Fruit fly (Drosophila melanogaster) whole organism, pupa: ENCODE measurements around the gene OXA1L.

Experiments
- CG10348 ChIP-seq: fragments of 200-800 bp; sonication (Bioruptor generic); IDR thresholded peaks from 2 replicates; pipeline ENCODE4 v1.3.6; 2022; ENCODE audit warnings: missing biosample characterization, missing genetic modification characterization
- CG12605 ChIP-seq: fragments of 200-800 bp; sonication (Bioruptor generic); IDR thresholded peaks from 2 replicates; pipeline ENCODE4 v1.3.6; 2022; ENCODE audit warnings: missing biosample characterization, missing genetic modification characterization
- CG13204 ChIP-seq: fragments of 200-800 bp; sonication (Bioruptor generic); optimal IDR thresholded peaks from 2 replicates; lab custom pipeline; 2018; ENCODE audit warnings: missing biosample characterization, mild to moderate bottlenecking, missing genetic modification characterization, moderate library complexity
- CG14655 ChIP-seq: fragments of 200-800 bp; sonication (Bioruptor generic); optimal IDR thresholded peaks from 3 replicates; lab custom pipeline; 2017; ENCODE audit warnings: mild to moderate bottlenecking, missing biosample characterization, missing genetic modification reagents, missing genetic modification characterization
- CG15710 ChIP-seq: fragments of 200-800 bp; sonication (Bioruptor generic); optimal IDR thresholded peaks from 2 replicates; lab custom pipeline; 2018; ENCODE audit warnings: missing biosample characterization, mild to moderate bottlenecking, missing genetic modification characterization, moderate library complexity
- CG17806 ChIP-seq: fragments of 200-800 bp; sonication (Bioruptor generic); optimal IDR thresholded peaks from 2 replicates; lab custom pipeline; 2018; ENCODE audit warnings: missing biosample characterization, mild to moderate bottlenecking, missing genetic modification characterization, moderate library complexity
- CG32121 ChIP-seq: fragments of 200-800 bp; sonication (Bioruptor generic); IDR thresholded peaks from 2 replicates; pipeline ENCODE4 v1.3.6; 2022; ENCODE audit warnings: missing biosample characterization, missing genetic modification characterization
- CG34367 ChIP-seq: fragments of 200-800 bp; sonication (Bioruptor generic); optimal IDR thresholded peaks from 2 replicates; lab custom pipeline; 2018; ENCODE audit warnings: missing biosample characterization, mild to moderate bottlenecking, missing genetic modification characterization
- CG4496 ChIP-seq: fragments of 200-800 bp; sonication (Bioruptor generic); IDR thresholded peaks from 3 replicates; pipeline ENCODE4 v1.3.6; 2022; ENCODE audit warnings: missing biosample characterization, missing genetic modification characterization
- CG8159 ChIP-seq: fragments of 200-800 bp; sonication (Bioruptor generic); optimal IDR thresholded peaks from 3 replicates; lab custom pipeline; 2018; ENCODE audit warnings: missing biosample characterization, mild to moderate bottlenecking, missing genetic modification characterization, moderate library complexity
- CG8301 ChIP-seq: fragments of 200-800 bp; sonication (Bioruptor generic); optimal IDR thresholded peaks from 2 replicates; lab custom pipeline; 2018; ENCODE audit warnings: missing biosample characterization, mild to moderate bottlenecking, missing genetic modification characterization
- CG9948 ChIP-seq: fragments of 200-800 bp; sonication (Bioruptor generic); optimal IDR thresholded peaks from 2 replicates; lab custom pipeline; 2018; ENCODE audit warnings: missing biosample characterization, mild to moderate bottlenecking, missing genetic modification characterization, moderate library complexity
- D1 ChIP-seq: fragments of 200-800 bp; sonication (Bioruptor generic); optimal IDR thresholded peaks from 2 replicates; lab custom pipeline; 2018; ENCODE audit warnings: missing biosample characterization, mild to moderate bottlenecking, missing genetic modification characterization, moderate library complexity
- EcR ChIP-seq: fragments of 200-800 bp; sonication (Bioruptor generic); optimal IDR thresholded peaks from 3 replicates; lab custom pipeline; 2019; ENCODE audit warnings: missing biosample characterization, missing genetic modification characterization, mild to moderate bottlenecking, moderate library complexity, missing genetic modification reagents
- Ets98B ChIP-seq: fragments of 200-800 bp; sonication (Bioruptor generic); IDR thresholded peaks from 2 replicates; pipeline ENCODE4 v1.3.6; 2022; ENCODE audit warnings: missing biosample characterization, missing genetic modification characterization
- Pif1A ChIP-seq: fragments of 200-800 bp; sonication (Bioruptor generic); optimal IDR thresholded peaks from 3 replicates; lab custom pipeline; 2016; ENCODE audit warnings: missing biosample characterization, missing genetic modification characterization
- Pif1B ChIP-seq: fragments of 200-800 bp; sonication (Bioruptor generic); optimal IDR thresholded peaks from 3 replicates; lab custom pipeline; 2016; ENCODE audit warnings: missing biosample characterization, missing genetic modification characterization
- Snoo ChIP-seq: fragments of 200-800 bp; sonication (Bioruptor generic); optimal IDR thresholded peaks from 3 replicates; lab custom pipeline; 2017; ENCODE audit warnings: missing biosample characterization, mild to moderate bottlenecking, missing genetic modification characterization, inconsistent platforms
- fd96Ca ChIP-seq: fragments of 200-800 bp; sonication (Bioruptor generic); IDR thresholded peaks from 3 replicates; pipeline ENCODE4 v1.3.6; 2022; ENCODE audit warnings: missing biosample characterization, missing genetic modification characterization
- gl ChIP-seq: fragments of 200-800 bp; sonication (Bioruptor generic); optimal IDR thresholded peaks from 2 replicates; lab custom pipeline; 2018; ENCODE audit warnings: missing biosample characterization, mild to moderate bottlenecking, missing genetic modification characterization
- rn ChIP-seq: fragments of 200-800 bp; sonication (Bioruptor generic); IDR thresholded peaks from 2 replicates; pipeline ENCODE4 v1.3.6; 2022; ENCODE audit warnings: missing biosample characterization, missing genetic modification characterization

OXA1L gene

DNA sequence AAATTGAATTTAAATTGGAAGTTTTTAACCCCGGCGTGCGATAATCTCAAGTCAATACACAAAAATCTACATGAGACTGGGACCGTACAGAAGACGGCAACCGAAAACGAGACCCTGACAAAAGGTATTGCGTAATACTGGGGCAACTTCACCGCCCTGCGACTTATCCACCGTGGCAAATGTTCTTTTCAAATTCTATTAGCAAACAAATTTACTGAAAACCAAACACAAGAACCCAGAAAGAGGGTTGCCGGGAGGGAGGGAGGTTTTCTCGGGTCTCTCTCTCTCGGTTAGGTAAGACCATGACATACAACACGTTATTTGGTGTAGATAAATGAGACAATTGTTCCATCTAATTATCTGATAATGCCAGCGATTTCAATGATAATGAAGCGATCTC, 40.5 kb downstream of the OXA1L start:
- TF ChIP-seq CG13204 (GFP tag; lab: Kevin White, UChicago) (no peak), CG34367 (tag; lab: Kevin White, UChicago) (no peak), gl (tag; lab: Kevin White, UChicago) (no peak), CG10348 (GFP tag; lab: Robert Waterston, UW) (no peak), CG32121 (no peak), CG12605 (GFP tag; lab: Robert Waterston, UW) (no peak), EcR (no peak), rn (GFP tag; lab: Robert Waterston, UW) (no peak), Pif1B (no peak), CG15710 (tag; lab: Kevin White, UChicago) (no peak), CG17806 (tag; lab: Kevin White, UChicago) (no peak)

DNA sequence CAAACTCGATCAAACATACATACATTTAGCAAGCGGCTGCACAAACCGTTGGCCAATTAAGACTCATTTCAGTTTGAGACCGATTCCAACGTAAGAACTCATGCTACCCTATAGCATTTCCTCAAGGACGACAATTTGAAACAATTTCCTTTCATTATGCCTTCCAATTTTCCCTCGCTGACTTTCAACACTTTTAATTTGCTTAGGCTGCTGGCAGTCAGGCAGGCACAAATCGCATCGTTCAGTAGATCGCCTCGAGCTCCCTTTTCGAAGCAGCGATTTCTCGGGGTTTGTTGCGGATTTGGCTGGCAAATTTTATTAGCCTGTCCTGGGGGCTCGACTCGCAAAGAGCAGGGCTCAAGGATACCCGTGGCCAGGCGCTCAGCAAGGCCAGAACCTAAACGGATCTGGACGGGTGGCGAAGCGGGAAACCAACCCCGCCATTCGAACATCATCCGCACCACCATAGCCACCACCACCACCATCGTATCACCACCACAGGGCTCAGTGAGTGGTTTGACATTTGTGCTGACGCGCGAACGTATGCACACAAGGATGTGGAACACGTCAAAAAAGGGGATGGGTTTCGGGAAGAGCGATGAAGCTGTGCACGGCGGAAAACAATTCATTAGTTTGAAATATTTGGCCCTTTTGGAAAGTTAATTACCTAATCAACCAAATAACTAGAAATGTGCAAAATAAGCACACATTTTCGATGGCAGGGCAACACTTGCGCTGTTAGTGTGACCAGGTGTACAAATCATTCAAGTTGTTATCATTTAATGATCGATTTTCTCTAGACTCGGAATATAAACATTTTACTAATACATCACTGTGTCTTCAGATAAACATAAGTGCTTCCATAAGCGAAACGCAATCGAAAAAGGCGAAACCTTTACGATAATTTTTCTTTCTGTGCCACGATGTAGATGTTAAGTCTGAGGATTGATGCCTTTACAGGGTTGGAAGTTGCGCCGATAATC, 41.4 kb downstream of the OXA1L start:
- no peak for TF ChIP-seq CG10348 (GFP tag; lab: Robert Waterston, UW)
- peak; percentile 49 for TF ChIP-seq CG8159 (tag; lab: Kevin White, UChicago)
- TF ChIP-seq CG15710 (tag; lab: Kevin White, UChicago) = peak; percentile 2

DNA sequence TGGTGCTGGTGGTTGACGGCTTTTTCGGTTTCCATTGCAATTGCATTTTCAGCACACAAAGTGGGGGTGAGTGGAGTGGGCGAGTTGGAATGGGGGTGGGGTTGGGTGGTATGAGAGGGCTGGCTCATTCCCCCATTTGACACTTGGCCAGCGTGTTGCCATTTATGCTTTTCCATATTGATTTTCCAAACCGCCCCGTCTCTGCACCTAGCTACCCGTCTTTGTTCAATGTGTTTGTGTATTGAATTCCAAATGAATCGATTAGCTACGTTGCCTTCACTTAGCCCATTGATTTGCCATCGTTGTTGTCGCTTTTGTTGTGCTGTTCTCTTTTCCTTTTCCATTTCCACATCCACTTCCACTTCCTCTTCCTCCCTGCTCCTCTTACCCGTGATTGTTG, 42.6 kb downstream of the OXA1L start:
- no peak for TF ChIP-seq CG15710 (tag; lab: Kevin White, UChicago)
- 0 out of 3 replicates have a peak, but pooled peaks have one; percentile 26 for TF ChIP-seq CG4496 (GFP tag; lab: Robert Waterston, UW)

DNA sequence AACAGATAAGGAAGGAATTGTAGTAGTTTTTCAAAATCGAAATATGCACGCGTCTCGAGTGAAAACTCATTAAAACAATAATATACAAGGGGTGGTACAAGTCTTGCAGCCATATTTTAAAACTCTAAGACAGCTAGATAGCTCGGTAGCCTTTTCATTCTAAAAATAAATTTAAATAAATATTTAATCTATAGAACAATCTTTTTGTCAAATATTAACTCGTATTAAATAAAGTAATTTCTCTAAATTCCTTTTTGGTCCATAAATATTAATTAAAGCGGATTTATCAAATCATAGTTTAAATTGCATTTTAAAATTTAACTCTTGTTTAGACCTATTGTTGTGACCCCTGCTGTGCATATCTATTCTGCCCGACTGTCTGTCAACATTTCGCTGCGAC, 43.0 kb downstream of the OXA1L start:
- TF ChIP-seq Pif1A = no peak
- no peak for TF ChIP-seq rn (GFP tag; lab: Robert Waterston, UW)
- peak; percentile 25 for TF ChIP-seq CG34367 (tag; lab: Kevin White, UChicago)
- TF ChIP-seq CG8159 (tag; lab: Kevin White, UChicago) = peak; percentile 75
- TF ChIP-seq Ets98B = no peak
- no peak for TF ChIP-seq fd96Ca
- TF ChIP-seq CG32121 = no peak
- no peak for TF ChIP-seq Pif1B
- no peak for TF ChIP-seq EcR
- TF ChIP-seq CG10348 (GFP tag; lab: Robert Waterston, UW) = no peak
- TF ChIP-seq CG9948 (tag; lab: Kevin White, UChicago) = peak; percentile 45
- TF ChIP-seq Snoo = peak; percentile 12
- TF ChIP-seq D1 (tag; lab: Kevin White, UChicago) = no peak
- TF ChIP-seq CG4496 (GFP tag; lab: Robert Waterston, UW) = no peak
- peak; percentile 39 for TF ChIP-seq CG17806 (tag; lab: Kevin White, UChicago)
- peak; percentile 41 for TF ChIP-seq CG15710 (tag; lab: Kevin White, UChicago)
- TF ChIP-seq CG14655 (GFP tag; lab: Kevin White, UChicago) = peak; percentile 53
- TF ChIP-seq CG8301 (tag; lab: Kevin White, UChicago) = peak; percentile 13

DNA sequence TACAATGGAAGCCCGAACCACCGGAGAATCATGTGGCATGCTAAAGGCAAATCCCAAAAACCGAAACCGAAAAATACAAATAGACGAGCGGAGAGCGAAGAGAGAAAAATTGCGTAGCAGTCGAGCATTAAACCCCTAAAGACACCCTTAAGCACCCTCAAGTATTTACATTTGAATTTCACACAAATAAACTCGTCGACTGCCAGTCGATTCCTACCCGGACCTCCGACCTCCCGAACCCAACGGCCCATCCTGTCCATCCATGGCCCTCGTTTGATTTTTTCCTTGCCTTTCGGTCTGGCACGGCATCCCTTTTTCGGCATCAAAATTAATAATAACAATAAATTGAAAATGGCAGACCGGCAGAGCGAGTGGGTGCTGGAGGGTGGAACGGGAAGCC, 43.4 kb downstream of the OXA1L start:
- TF ChIP-seq Pif1A (no peak), Pif1B (no peak), CG17806 (tag; lab: Kevin White, UChicago) (no peak), CG34367 (tag; lab: Kevin White, UChicago) (no peak), Ets98B (no peak)

DNA sequence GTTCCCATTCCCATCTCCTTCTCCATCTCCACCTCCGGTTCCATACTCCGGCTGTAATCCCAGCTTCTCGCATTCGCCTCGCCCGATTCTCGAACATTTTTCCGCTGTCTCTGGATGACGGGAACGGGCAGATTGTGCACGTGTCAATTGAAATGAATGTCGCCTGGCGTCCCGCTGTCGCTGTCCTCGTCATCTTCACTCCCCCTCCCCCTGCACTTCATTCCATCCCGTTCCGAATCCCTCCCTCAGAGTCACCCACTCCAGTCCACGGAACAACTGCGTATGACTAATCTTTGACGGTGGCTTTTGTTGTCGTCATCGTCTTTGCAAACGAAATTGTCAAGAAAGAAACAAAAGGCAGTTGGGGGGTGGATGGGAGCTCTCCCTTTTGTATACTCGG, 44.4 kb downstream of the OXA1L start:
- no peak for TF ChIP-seq Pif1B
- peak; percentile 29 for TF ChIP-seq CG13204 (GFP tag; lab: Kevin White, UChicago)
- TF ChIP-seq, all 21 proteins: peak for 1

DNA sequence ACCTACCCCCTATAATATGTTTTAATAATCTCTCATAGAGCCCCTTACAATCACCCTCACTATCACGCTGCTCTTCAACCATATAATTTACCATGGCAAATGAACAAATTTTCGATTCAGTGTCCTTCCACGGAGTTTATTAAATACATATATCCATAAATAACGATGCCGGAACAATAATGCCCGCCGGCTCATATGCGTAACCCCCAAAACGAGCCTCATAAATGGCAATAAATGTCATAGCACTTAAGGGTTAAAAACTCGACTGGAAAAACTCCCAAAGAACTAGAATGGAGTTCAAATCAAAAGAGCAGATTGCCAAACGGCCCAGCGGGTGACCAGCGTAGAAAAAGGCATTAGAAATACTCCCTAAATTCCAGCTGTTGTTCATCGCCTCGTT, 45.4 kb downstream of the OXA1L start:
- no peak for TF ChIP-seq CG13204 (GFP tag; lab: Kevin White, UChicago)
- TF ChIP-seq Snoo = no peak
- no peak for TF ChIP-seq D1 (tag; lab: Kevin White, UChicago)
- TF ChIP-seq CG8301 (tag; lab: Kevin White, UChicago) = no peak
- TF ChIP-seq CG4496 (GFP tag; lab: Robert Waterston, UW) = no peak
- no peak for TF ChIP-seq EcR
- no peak for TF ChIP-seq Pif1A
- TF ChIP-seq CG10348 (GFP tag; lab: Robert Waterston, UW) = no peak
- TF ChIP-seq, all 21 proteins: peak for 0
